Fruit fly (Drosophila melanogaster) whole organism, embryonic: ENCODE data around the gene CG17097.
A peak's percentile ranks its signal among the peaks of the same experiment; 100 is the strongest.

Experiments
- Aef1 ChIP-seq: fragments of 200-800 bp; sonication (Bioruptor generic); IDR thresholded peaks from 3 replicates; pipeline ENCODE4 v1.3.6; 2022; ENCODE audit warnings: missing biosample characterization, missing genetic modification characterization
- B-H1 ChIP-seq: fragments of 200-800 bp; sonication (Bioruptor generic); IDR thresholded peaks from 3 replicates; pipeline ENCODE4 v1.3.6; 2022; ENCODE audit warnings: missing biosample characterization, missing genetic modification characterization
- CG10209 ChIP-seq: fragments of 200-800 bp; sonication (Bioruptor generic); optimal IDR thresholded peaks from 3 replicates; lab custom pipeline; 2017; ENCODE audit warnings: missing biosample characterization, mild to moderate bottlenecking, missing genetic modification characterization, missing genetic modification reagents
- CG10366 ChIP-seq: fragments of 200-800 bp; sonication (Bioruptor generic); IDR thresholded peaks from 2 replicates; pipeline ENCODE4 v1.3.6; 2022; ENCODE audit warnings: missing biosample characterization, missing genetic modification characterization
- CG10543 ChIP-seq: fragments of 200-800 bp; sonication (Bioruptor generic); optimal IDR thresholded peaks from 3 replicates; lab custom pipeline; 2017; ENCODE audit warnings: missing biosample characterization, mild to moderate bottlenecking, missing genetic modification characterization, moderate library complexity
- CG10654 ChIP-seq: fragments of 200-800 bp; sonication (Bioruptor generic); optimal IDR thresholded peaks from 2 replicates; lab custom pipeline; 2016; ENCODE audit warnings: missing biosample characterization, missing genetic modification characterization
- CG15601 ChIP-seq: fragments of 200-800 bp; sonication (Bioruptor generic); optimal IDR thresholded peaks from 3 replicates; lab custom pipeline; 2019; ENCODE audit warnings: missing biosample characterization, mild to moderate bottlenecking, missing genetic modification characterization, moderate library complexity
- CG16863 ChIP-seq: fragments of 200-800 bp; sonication (Bioruptor generic); optimal IDR thresholded peaks from 3 replicates; lab custom pipeline; 2016; ENCODE audit warnings: missing biosample characterization, missing genetic modification characterization
- CG1792 ChIP-seq: fragments of 200-800 bp; sonication (Bioruptor generic); optimal IDR thresholded peaks from 2 replicates; lab custom pipeline; 2016; ENCODE audit warnings: missing biosample characterization, missing genetic modification characterization
- CG18262 ChIP-seq: fragments of 200-800 bp; optimal IDR thresholded peaks from 3 replicates; lab custom pipeline; 2019; ENCODE audit warnings: missing biosample characterization, mild to moderate bottlenecking, missing genetic modification characterization, moderate library complexity
- CG2116 ChIP-seq: fragments of 200-800 bp; sonication (Bioruptor generic); optimal IDR thresholded peaks from 3 replicates; lab custom pipeline; 2018; ENCODE audit warnings: missing biosample characterization, mild to moderate bottlenecking, missing genetic modification characterization
- CG2199 ChIP-seq: fragments of 200-800 bp; sonication (Bioruptor generic); IDR thresholded peaks from 3 replicates; pipeline ENCODE4 v1.3.6; 2022; ENCODE audit warnings: missing biosample characterization, missing genetic modification characterization
- CG4328 ChIP-seq: fragments of 200-800 bp; sonication (Bioruptor generic); optimal IDR thresholded peaks from 3 replicates; lab custom pipeline; 2017; ENCODE audit warnings: missing biosample characterization, missing genetic modification reagents, missing genetic modification characterization
- CG5245 ChIP-seq: fragments of 200-800 bp; sonication (Bioruptor generic); optimal IDR thresholded peaks from 3 replicates; lab custom pipeline; 2016; ENCODE audit warnings: missing biosample characterization, missing genetic modification characterization
- CG6689 ChIP-seq: fragments of 200-800 bp; sonication (Bioruptor generic); IDR thresholded peaks from 2 replicates; pipeline ENCODE4 v1.3.6; 2022; ENCODE audit warnings: missing biosample characterization, missing genetic modification characterization
- CG7357 ChIP-seq: fragments of 200-800 bp; sonication (Bioruptor generic); IDR thresholded peaks from 3 replicates; pipeline ENCODE4 v1.3.6; 2022; ENCODE audit warnings: missing biosample characterization, missing genetic modification characterization
- CG7786 ChIP-seq: fragments of 200-800 bp; sonication (Bioruptor generic); optimal IDR thresholded peaks from 2 replicates; lab custom pipeline; 2016; ENCODE audit warnings: missing biosample characterization, missing genetic modification characterization
- CG7987 ChIP-seq: fragments of 200-800 bp; sonication (Bioruptor generic); optimal IDR thresholded peaks from 2 replicates; lab custom pipeline; 2018; ENCODE audit warnings: missing biosample characterization, mild to moderate bottlenecking, missing genetic modification characterization, moderate library complexity
- D ChIP-seq, 2 experiments: fragments of 200-800 bp in 1 of 2; fragments of >200 bp in 1 of 2; sonication (Bioruptor generic) in 1 of 2; optimal IDR thresholded peaks; 2 replicates in 1 of 2; 3 replicates in 1 of 2; lab custom pipeline; 2017; ENCODE audit warnings: mild to moderate bottlenecking in 1 of 2, missing biosample characterization in 1 of 2, missing genetic modification characterization in 1 of 2, missing genetic modification reagents in 1 of 2
- Dad ChIP-seq: fragments of 200-800 bp; sonication (Bioruptor generic); optimal IDR thresholded peaks from 3 replicates; lab custom pipeline; 2016; ENCODE audit warnings: missing biosample characterization, missing genetic modification characterization
- Ets97D ChIP-seq: fragments of 200-800 bp; sonication (Bioruptor generic); optimal IDR thresholded peaks from 3 replicates; lab custom pipeline; 2016; ENCODE audit warnings: missing biosample characterization, missing genetic modification characterization
- Gug ChIP-seq: fragments of 200-800 bp; sonication (Bioruptor generic); IDR thresholded peaks from 4 replicates; pipeline ENCODE4 v1.3.6; 2022; ENCODE audit warnings: missing biosample characterization, missing genetic modification characterization
- Hmx ChIP-seq: fragments of 200-800 bp; sonication (Bioruptor generic); optimal IDR thresholded peaks from 2 replicates; lab custom pipeline; 2016; ENCODE audit warnings: missing biosample characterization, missing genetic modification characterization
- Hr78 ChIP-seq, 2 experiments: fragments of 200-800 bp in 1 of 2; fragments of >200 bp in 1 of 2; sonication (Bioruptor generic) in 1 of 2; optimal IDR thresholded peaks; 2 replicates each; lab custom pipeline; 2017 to 2019; ENCODE audit warnings: missing biosample characterization in 2 of 2, missing genetic modification characterization in 2 of 2, mild to moderate bottlenecking in 1 of 2, moderate library complexity in 1 of 2
- Hsf ChIP-seq: fragments of 200-800 bp; sonication (Bioruptor generic); optimal IDR thresholded peaks from 3 replicates; lab custom pipeline; 2016; ENCODE audit warnings: missing biosample characterization, missing genetic modification characterization
- Lpt ChIP-seq: fragments of >200 bp; optimal IDR thresholded peaks from 2 replicates; lab custom pipeline; 2018; ENCODE audit warnings: missing biosample characterization, missing genetic modification characterization
- MBD-R2 ChIP-seq: fragments of 200-800 bp; sonication (Bioruptor generic); IDR thresholded peaks from 2 replicates; pipeline ENCODE4 v1.3.6; 2022; ENCODE audit warnings: missing biosample characterization, missing genetic modification characterization
- Mrtf ChIP-seq: fragments of 200-800 bp; sonication (Bioruptor generic); IDR thresholded peaks from 3 replicates; pipeline ENCODE4 v1.3.6; 2022; ENCODE audit warnings: missing biosample characterization, missing genetic modification characterization
- Nf-YA ChIP-seq: fragments of 200-800 bp; sonication (Bioruptor generic); IDR thresholded peaks from 2 replicates; pipeline ENCODE4 v1.3.6; 2022; ENCODE audit warnings: missing biosample characterization, missing genetic modification characterization
- Sry-δ ChIP-seq: fragments of 200-800 bp; sonication (Bioruptor generic); optimal IDR thresholded peaks from 2 replicates; lab custom pipeline; 2016; ENCODE audit warnings: missing biosample characterization, missing genetic modification characterization
- Trl ChIP-seq, 3 experiments: fragments of >200 bp in 2 of 3; fragments of 200-800 bp in 1 of 3; sonication (Bioruptor generic) in 1 of 3; optimal IDR thresholded peaks; 2 replicates in 1 of 3; 3 replicates in 2 of 3; lab custom pipeline; 2016 to 2017; ENCODE audit warnings: missing biosample characterization in 1 of 3, missing genetic modification characterization in 1 of 3
- Xbp1 ChIP-seq: fragments of 200-800 bp; sonication (Bioruptor generic); optimal IDR thresholded peaks from 3 replicates; lab custom pipeline; 2016; ENCODE audit warnings: missing biosample characterization, mild to moderate bottlenecking, missing genetic modification characterization
- amos ChIP-seq: fragments of 200-800 bp; sonication (Bioruptor generic); IDR thresholded peaks from 2 replicates; pipeline ENCODE4 v1.3.6; 2022; ENCODE audit warnings: missing biosample characterization, missing genetic modification characterization; ENCODE audit not compliant: partially characterized antibody
- ase ChIP-seq: fragments of 200-800 bp; sonication (Bioruptor generic); IDR thresholded peaks from 3 replicates; pipeline ENCODE4 v1.3.6; 2022; ENCODE audit warnings: missing biosample characterization, missing genetic modification characterization
- cas ChIP-seq: fragments of 200-800 bp; sonication (Bioruptor generic); IDR thresholded peaks from 2 replicates; pipeline ENCODE4 v1.3.6; 2022; ENCODE audit warnings: missing biosample characterization, missing genetic modification characterization
- chif ChIP-seq, 2 experiments: fragments of 200-800 bp; sonication (Bioruptor generic); optimal IDR thresholded peaks; 3 replicates each; lab custom pipeline; 2016; ENCODE audit warnings: missing biosample characterization in 2 of 2, missing genetic modification characterization in 2 of 2
- chn ChIP-seq: fragments of 200-800 bp; sonication (Bioruptor generic); optimal IDR thresholded peaks from 2 replicates; lab custom pipeline; 2016; ENCODE audit warnings: missing biosample characterization, missing genetic modification characterization
- dmrt99B ChIP-seq: fragments of 200-800 bp; sonication (Bioruptor generic); optimal IDR thresholded peaks from 2 replicates; lab custom pipeline; 2018; ENCODE audit warnings: missing biosample characterization, mild to moderate bottlenecking, missing genetic modification characterization, moderate library complexity
- eyg ChIP-seq: fragments of 200-800 bp; sonication (Bioruptor generic); optimal IDR thresholded peaks from 3 replicates; lab custom pipeline; 2016; ENCODE audit warnings: missing biosample characterization, missing genetic modification characterization
- gsb ChIP-seq: fragments of 200-800 bp; sonication (Bioruptor generic); IDR thresholded peaks from 2 replicates; pipeline ENCODE4 v1.3.6; 2022; ENCODE audit warnings: missing biosample characterization, missing genetic modification characterization
- hb ChIP-seq: fragments of 200-800 bp; sonication (Bioruptor generic); IDR thresholded peaks from 3 replicates; pipeline ENCODE4 v1.3.6; 2022; ENCODE audit warnings: missing biosample characterization, missing genetic modification characterization; ENCODE audit not compliant: partially characterized antibody
- mam ChIP-seq: fragments of 200-800 bp; sonication (Bioruptor generic); optimal IDR thresholded peaks from 3 replicates; lab custom pipeline; 2016; ENCODE audit warnings: missing biosample characterization, missing genetic modification characterization
- mirr ChIP-seq: fragments of 200-800 bp; sonication (Bioruptor generic); optimal IDR thresholded peaks from 3 replicates; lab custom pipeline; 2018; ENCODE audit warnings: missing biosample characterization, mild to moderate bottlenecking, missing genetic modification characterization
- nau ChIP-seq: fragments of 200-800 bp; sonication (Bioruptor generic); optimal IDR thresholded peaks from 3 replicates; lab custom pipeline; 2017; ENCODE audit warnings: missing biosample characterization, mild to moderate bottlenecking, missing genetic modification characterization, missing genetic modification reagents
- p53 ChIP-seq: fragments of 200-800 bp; sonication (Bioruptor generic); optimal IDR thresholded peaks from 2 replicates; lab custom pipeline; 2016; ENCODE audit warnings: missing biosample characterization, missing genetic modification characterization
- ranshi ChIP-seq: fragments of 200-800 bp; sonication (Bioruptor generic); IDR thresholded peaks from 2 replicates; pipeline ENCODE4 v1.3.6; 2022; ENCODE audit warnings: missing biosample characterization, missing genetic modification characterization
- sima ChIP-seq: fragments of 200-800 bp; sonication (Bioruptor generic); optimal IDR thresholded peaks from 2 replicates; lab custom pipeline; 2016; ENCODE audit warnings: missing biosample characterization, missing genetic modification characterization
- sob ChIP-seq: fragments of 200-800 bp; sonication (Bioruptor generic); IDR thresholded peaks from 2 replicates; pipeline ENCODE4 v1.3.6; 2022; ENCODE audit warnings: missing biosample characterization, missing genetic modification characterization
- tio ChIP-seq: fragments of 200-800 bp; sonication (Bioruptor generic); optimal IDR thresholded peaks from 2 replicates; lab custom pipeline; 2017; ENCODE audit warnings: missing biosample characterization, missing genetic modification characterization, inconsistent platforms
- wdn ChIP-seq: fragments of 200-800 bp; sonication (Bioruptor generic); IDR thresholded peaks from 2 replicates; pipeline ENCODE4 v1.3.6; 2022; ENCODE audit warnings: missing biosample characterization, missing genetic modification characterization

Gene CG17097

DNA sequence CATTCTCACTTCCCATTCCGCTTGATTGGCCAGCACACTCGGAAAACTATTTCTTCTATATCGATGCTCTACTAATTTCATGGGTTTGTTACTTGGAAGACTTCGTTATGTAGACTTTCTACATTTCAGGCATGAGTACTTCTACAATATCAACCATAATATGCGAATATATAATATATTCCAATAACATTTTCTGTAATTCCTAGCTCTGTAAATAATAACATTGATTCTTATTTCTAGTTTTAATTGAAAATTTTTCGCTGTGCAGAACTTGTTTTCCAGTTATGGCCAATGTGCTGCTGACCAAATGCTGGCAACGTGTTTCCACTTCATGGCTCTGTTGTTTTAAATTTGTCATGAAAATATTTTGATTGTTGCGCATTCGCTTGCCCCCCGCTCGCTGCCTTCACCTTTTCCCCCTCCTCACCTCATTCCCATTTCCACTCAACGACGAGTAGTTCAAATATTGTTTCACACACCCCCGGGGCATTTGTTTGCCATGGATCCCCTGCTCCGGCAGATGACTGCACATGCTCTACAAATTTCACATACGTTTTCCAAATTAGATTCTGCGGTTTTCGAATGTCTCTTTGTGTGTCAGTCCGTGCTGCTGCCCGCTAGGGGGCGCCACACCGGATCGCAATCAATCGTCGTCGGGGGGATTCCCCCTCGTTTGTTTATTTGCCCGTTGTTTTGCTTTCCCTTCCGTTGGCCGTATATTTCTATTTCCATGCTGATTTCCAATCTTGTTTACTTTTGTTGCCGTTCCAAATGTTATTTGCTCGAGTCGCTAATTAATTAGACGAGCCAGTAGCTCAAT is 31.3 kb upstream of the CG17097 start (continued):
- TF ChIP-seq dmrt99B: peak; percentile 3
- TF ChIP-seq CG7357 (GFP tag; lab: Robert Waterston, UW): no peak
- TF ChIP-seq CG7786 (GFP tag; lab: Kevin White, UChicago): no peak
- no peak for TF ChIP-seq CG6689 (GFP tag; lab: Robert Waterston, UW)
- no peak for TF ChIP-seq Xbp1 (GFP tag; lab: Kevin White, UChicago)
- no peak for TF ChIP-seq Dad
- no peak for TF ChIP-seq Ets97D (GFP tag; lab: Kevin White, UChicago)
- TF ChIP-seq gsb (GFP tag; lab: Robert Waterston, UW): no peak
- TF ChIP-seq CG16863 (GFP tag; lab: Kevin White, UChicago): no peak
- no peak for TF ChIP-seq CG10209
- TF ChIP-seq wdn (GFP tag; lab: Robert Waterston, UW): no peak
- TF ChIP-seq ase (GFP tag; lab: Robert Waterston, UW): no peak
- TF ChIP-seq CG10366 (GFP tag; lab: Robert Waterston, UW): no peak
- TF ChIP-seq CG1792 (GFP tag; lab: Kevin White, UChicago): no peak
- TF ChIP-seq cas (GFP tag; lab: Robert Waterston, UW): no peak
- TF ChIP-seq Hmx (GFP tag; lab: Kevin White, UChicago): no peak
- no peak for TF ChIP-seq Hsf (GFP tag; lab: Kevin White, UChicago)
- no peak for TF ChIP-seq CG4328 (GFP tag; lab: Kevin White, UChicago)
- TF ChIP-seq sob: 0 out of 2 replicates have a peak, but pooled peaks have one; percentile 21
- no peak for TF ChIP-seq CG5245 (GFP tag; lab: Kevin White, UChicago)
- TF ChIP-seq CG10543 (GFP tag; lab: Kevin White, UChicago): no peak
- no peak for TF ChIP-seq chn (GFP tag; lab: Kevin White, UChicago)
- no peak for TF ChIP-seq mam (GFP tag; lab: Kevin White, UChicago)
- no peak for TF ChIP-seq ranshi (GFP tag; lab: Robert Waterston, UW)
- no peak for TF ChIP-seq Nf-YA (GFP tag; lab: Robert Waterston, UW)
- no peak for TF ChIP-seq Sry-δ (GFP tag; lab: Kevin White, UChicago)
- TF ChIP-seq B-H1: no peak
- TF ChIP-seq Lpt (GFP tag; lab: Kevin White, UChicago): no peak
- no peak for TF ChIP-seq p53 (GFP tag; lab: Kevin White, UChicago)
- no peak for TF ChIP-seq eyg (GFP tag; lab: Kevin White, UChicago)
- no peak for TF ChIP-seq tio (GFP tag; lab: Kevin White, UChicago)
- TF ChIP-seq sima (GFP tag; lab: Kevin White, UChicago): no peak
- TF ChIP-seq CG18262 (tag; lab: Kevin White, UChicago): no peak
- no peak for TF ChIP-seq chif (GFP tag; optimal IDR thresholded peaks at IDR 0.05; lab: Kevin White, UChicago)
- no peak for TF ChIP-seq amos (GFP tag; lab: Robert Waterston, UW)
- no peak for TF ChIP-seq CG15601 (tag; lab: Kevin White, UChicago)
- TF ChIP-seq Aef1 (GFP tag; lab: Robert Waterston, UW): no peak
- no peak for TF ChIP-seq nau
- no peak for TF ChIP-seq CG7987 (GFP tag; lab: Kevin White, UChicago)
- TF ChIP-seq Hr78 (GFP tag; optimal IDR thresholded peaks at IDR 0.05; lab: Kevin White, UChicago): no peak
- TF ChIP-seq CG2116: no peak
- no peak for TF ChIP-seq mirr (GFP tag; lab: Kevin White, UChicago)
- TF ChIP-seq CG2199 (GFP tag; lab: Robert Waterston, UW): peak; percentile 52; the same call in 1 of the 3 replicates
- TF ChIP-seq hb (GFP tag; lab: Robert Waterston, UW): 0 out of 3 replicates have a peak, but pooled peaks have one; percentile 11
- TF ChIP-seq Gug (GFP tag; lab: Robert Waterston, UW): no peak
- TF ChIP-seq Trl (optimal IDR thresholded peaks at IDR 0.05; lab: Kevin White, UChicago): no peak
- TF ChIP-seq Trl (GFP tag; optimal IDR thresholded peaks at IDR 0.05; lab: Kevin White, UChicago): no peak
- no peak for TF ChIP-seq CG10654 (GFP tag; lab: Kevin White, UChicago)
- no peak for TF ChIP-seq MBD-R2
- peak; percentile 21; the same call in 1 of the 3 replicates for TF ChIP-seq Mrtf
- no peak for TF ChIP-seq D (optimal IDR thresholded peaks at IDR 0.05; lab: Kevin White, UChicago)
- TF ChIP-seq D (GFP tag; optimal IDR thresholded peaks at IDR 0.05; lab: Kevin White, UChicago): no peak
